Worm (Caenorhabditis elegans) whole organism, L1 larva: ENCODE results near the gene F10E7.9.

Source experiments
- blmp-1 ChIP-seq: fragments of 150-350 bp; optimal IDR thresholded peaks from 2 replicates; lab custom pipeline; 2014; ENCODE audit warnings: missing biosample characterization, missing genetic modification characterization
- ceh-82 ChIP-seq, 3 experiments: fragments of 150-350 bp in 1 of 3; sonication (generic microtip) in 2 of 3; optimal IDR thresholded peaks; 2 replicates each; lab custom pipeline; 2014 to 2017; ENCODE audit warnings: missing biosample characterization in 3 of 3, missing genetic modification characterization in 3 of 3
- dpl-1 ChIP-seq, 3 experiments: fragments of 150-350 bp in 2 of 3; sonication (generic microtip) in 1 of 3; optimal IDR thresholded peaks; 2 replicates each; lab custom pipeline; 2014 to 2017; ENCODE audit warnings: missing biosample characterization in 3 of 3, missing genetic modification characterization in 3 of 3, missing genetic modification reagents in 3 of 3
- fos-1 ChIP-seq: fragments of 150-350 bp; optimal IDR thresholded peaks from 2 replicates; lab custom pipeline; 2014; ENCODE audit warnings: missing biosample characterization, missing genetic modification characterization
- lin-14 ChIP-seq: fragments of 200-800 bp; sonication (Bioruptor generic); optimal IDR thresholded peaks from 2 replicates; lab custom pipeline; 2018; ENCODE audit warnings: mild to moderate bottlenecking, missing genetic modification characterization, moderate library complexity, missing compliant biosample characterization
- lin-15B ChIP-seq: fragments of 150-350 bp; sonication (generic microtip); optimal IDR thresholded peaks from 3 replicates; lab custom pipeline; 2014; ENCODE audit warnings: missing biosample characterization, missing genetic modification characterization
- lsy-2 ChIP-seq, 2 experiments: fragments of 150-350 bp; optimal IDR thresholded peaks; 2 replicates each; lab custom pipeline; 2014; ENCODE audit warnings: missing biosample characterization in 2 of 2, missing genetic modification characterization in 2 of 2
- mep-1 ChIP-seq: fragments of 150-350 bp; optimal IDR thresholded peaks from 2 replicates; lab custom pipeline; 2014; ENCODE audit warnings: missing biosample characterization, missing genetic modification characterization
- nhr-11 ChIP-seq: fragments of 150-350 bp; optimal IDR thresholded peaks from 2 replicates; lab custom pipeline; 2014; ENCODE audit warnings: missing biosample characterization, missing genetic modification characterization
- nhr-90 ChIP-seq: sonication (generic microtip); optimal IDR thresholded peaks from 2 replicates; lab custom pipeline; 2016; ENCODE audit warnings: mild to moderate bottlenecking, missing genetic modification characterization, missing compliant biosample characterization; ENCODE audit not compliant: poor library complexity
- rnt-1 ChIP-seq: sonication (generic microtip); optimal IDR thresholded peaks from 2 replicates; lab custom pipeline; 2016; ENCODE audit warnings: mild to moderate bottlenecking, missing genetic modification characterization, moderate library complexity, missing compliant biosample characterization
- tlp-1 ChIP-seq: fragments of 150-350 bp; optimal IDR thresholded peaks from 2 replicates; lab custom pipeline; 2014; ENCODE audit warnings: missing biosample characterization, missing genetic modification characterization
- unc-130 ChIP-seq: fragments of 150-350 bp; optimal IDR thresholded peaks from 2 replicates; lab custom pipeline; 2017; ENCODE audit warnings: missing biosample characterization, missing genetic modification characterization, inconsistent platforms
- ztf-11 ChIP-seq, 2 experiments: sonication (generic microtip); optimal IDR thresholded peaks; 2 replicates each; lab custom pipeline; 2016 to 2017; ENCODE audit warnings: missing genetic modification characterization in 2 of 2, missing biosample characterization in 1 of 2, missing compliant biosample characterization in 1 of 2

DNA sequence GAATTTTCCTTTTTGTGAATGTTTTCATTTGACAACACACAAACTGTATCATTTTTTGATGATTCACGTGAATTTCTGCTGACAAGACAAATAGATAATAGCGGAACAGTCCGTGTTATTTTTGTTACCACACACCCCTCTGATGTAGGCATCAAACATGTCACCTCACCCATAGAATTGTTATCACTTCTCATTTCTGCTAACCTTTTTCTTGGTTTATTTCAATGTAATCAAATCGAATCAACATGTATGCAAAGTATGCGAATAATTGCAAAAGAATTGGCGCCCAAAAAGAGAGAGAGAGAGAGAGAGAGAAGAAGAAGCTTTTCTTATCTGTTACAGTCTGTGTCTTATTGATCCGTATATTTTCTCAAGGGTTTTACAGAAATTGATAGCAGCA lies 47.6 kb upstream of the F10E7.9 start:
- TF ChIP-seq lin-15B (tag; lab: Kevin White, UChicago): no peak
- TF ChIP-seq unc-130: no peak
- no peak for TF ChIP-seq ztf-11 (tag; optimal IDR thresholded peaks at IDR 0.05; lab: Kevin White, UChicago)
- TF ChIP-seq nhr-90 (tag; lab: Kevin White, UChicago): peak; percentile 19
- TF ChIP-seq fos-1 (tag; lab: Kevin White, UChicago): no peak
- TF ChIP-seq blmp-1 (tag; lab: Kevin White, UChicago): peak; percentile 15
- no peak for TF ChIP-seq mep-1
- no peak for TF ChIP-seq ceh-82 (tag; optimal IDR thresholded peaks at IDR 0.05; lab: Kevin White, UChicago)
- peak; percentile 40 for TF ChIP-seq lin-14 (GFP tag; lab: Kevin White, UChicago)
- no peak for TF ChIP-seq tlp-1 (tag; lab: Kevin White, UChicago)
- TF ChIP-seq dpl-1 (GFP tag; optimal IDR thresholded peaks at IDR 0.05; lab: Kevin White, UChicago): no peak
- TF ChIP-seq lsy-2 (tag; optimal IDR thresholded peaks at IDR 0.05; lab: Kevin White, UChicago): peak in 1 of 2 experiments; percentile 8
- no peak for TF ChIP-seq rnt-1
- no peak for TF ChIP-seq nhr-11 (tag; lab: Kevin White, UChicago)
